Worm (Caenorhabditis elegans) whole organism, midembryonic: Measurements from ENCODE around the gene fbxa-189.

Experiments used
- cog-1 ChIP-seq: sonication (generic microtip); optimal IDR thresholded peaks from 2 replicates; lab custom pipeline; 2016; ENCODE audit warnings: missing genetic modification characterization, missing compliant biosample characterization
- flt-1 ChIP-seq: fragments of 200-800 bp; sonication (Bioruptor generic); IDR thresholded peaks from 2 replicates; pipeline ENCODE4 v1.3.6; 2022; ENCODE audit warnings: missing genetic modification characterization, missing compliant biosample characterization
- klf-2 ChIP-seq: fragments of 200-800 bp; sonication (Bioruptor generic); conservative IDR thresholded peaks from 2 replicates; pipeline ENCODE4 v1.3.6; 2022; ENCODE audit warnings: missing genetic modification reagents, missing genetic modification characterization, missing compliant biosample characterization
- med-1 ChIP-seq: sonication (generic microtip); optimal IDR thresholded peaks from 2 replicates; lab custom pipeline; 2017; ENCODE audit warnings: missing genetic modification characterization, mild to moderate bottlenecking, missing compliant biosample characterization, antibody characterized with exemption, missing genetic modification reagents; ENCODE audit not compliant: insufficient read depth
- ztf-23 ChIP-seq: fragments of 200-800 bp; sonication (Bioruptor generic); IDR thresholded peaks from 2 replicates; pipeline ENCODE4 v1.3.6; 2022; ENCODE audit warnings: missing genetic modification reagents, missing genetic modification characterization, missing compliant biosample characterization

ce11 chrV:17323876-17324275 is 21.1 kb upstream of the fbxa-189 start:
- TF ChIP-seq ztf-23 (no peak), med-1 (GFP tag; lab: Kevin White, UChicago) (no peak), flt-1 (GFP tag; lab: Robert Waterston, UW) (no peak), klf-2 (GFP tag; lab: Robert Waterston, UW) (no peak), cog-1 (tag; lab: Kevin White, UChicago) (no peak)
